Worm (Caenorhabditis elegans) whole organism, late embryonic: Measurements from ENCODE around the gene Y51B9A.5.

Experiments used
- F13H6.1 ChIP-seq: sonication (generic microtip); optimal IDR thresholded peaks from 2 replicates; lab custom pipeline; 2016; ENCODE audit warnings: missing genetic modification characterization, missing compliant biosample characterization
- K02D7.2 ChIP-seq: sonication (generic microtip); optimal IDR thresholded peaks from 2 replicates; lab custom pipeline; 2017; ENCODE audit warnings: mild to moderate bottlenecking, missing genetic modification characterization, missing compliant biosample characterization
- ama-1 ChIP-seq: fragments of 150-350 bp; optimal IDR thresholded peaks from 2 replicates; lab custom pipeline; 2014
- ceh-30 ChIP-seq: fragments of 150-350 bp; optimal IDR thresholded peaks from 2 replicates; lab custom pipeline; 2014; ENCODE audit warnings: missing biosample characterization, missing genetic modification characterization
- ceh-34 ChIP-seq: sonication (generic microtip); optimal IDR thresholded peaks from 2 replicates; lab custom pipeline; 2016; ENCODE audit warnings: mild to moderate bottlenecking, missing genetic modification characterization, missing compliant biosample characterization
- che-1 ChIP-seq: sonication (generic microtip); optimal IDR thresholded peaks from 2 replicates; lab custom pipeline; 2016; ENCODE audit warnings: mild to moderate bottlenecking, missing genetic modification characterization, missing compliant biosample characterization
- dmd-4 ChIP-seq: sonication (generic microtip); optimal IDR thresholded peaks from 2 replicates; lab custom pipeline; 2016; ENCODE audit warnings: borderline replicate concordance, missing genetic modification characterization, missing compliant biosample characterization
- hlh-15 ChIP-seq: sonication (generic microtip); optimal IDR thresholded peaks from 2 replicates; lab custom pipeline; 2016; ENCODE audit warnings: missing genetic modification characterization, missing compliant biosample characterization
- lim-6 ChIP-seq: sonication (generic microtip); optimal IDR thresholded peaks from 2 replicates; lab custom pipeline; 2016; ENCODE audit warnings: missing genetic modification characterization, missing compliant biosample characterization
- pag-3 ChIP-seq: sonication (generic microtip); optimal IDR thresholded peaks from 2 replicates; lab custom pipeline; 2016; ENCODE audit warnings: missing compliant biosample characterization, missing genetic modification characterization, borderline replicate concordance
- pha-4 ChIP-seq: fragments of 150-350 bp; optimal IDR thresholded peaks from 2 replicates; lab custom pipeline; 2018; ENCODE audit warnings: missing biosample characterization, missing genetic modification reagents, missing genetic modification characterization
- sdc-2 ChIP-seq: sonication (generic microtip); optimal IDR thresholded peaks from 2 replicates; lab custom pipeline; 2016; ENCODE audit warnings: missing genotype, missing genetic modification characterization, missing compliant biosample characterization
- unc-42 ChIP-seq: sonication (generic microtip); optimal IDR thresholded peaks from 2 replicates; lab custom pipeline; 2016; ENCODE audit warnings: missing genotype, missing genetic modification characterization, missing compliant biosample characterization
- ztf-16 ChIP-seq: sonication (generic microtip); optimal IDR thresholded peaks from 2 replicates; lab custom pipeline; 2017; ENCODE audit warnings: missing genetic modification characterization, missing compliant biosample characterization

DNA sequence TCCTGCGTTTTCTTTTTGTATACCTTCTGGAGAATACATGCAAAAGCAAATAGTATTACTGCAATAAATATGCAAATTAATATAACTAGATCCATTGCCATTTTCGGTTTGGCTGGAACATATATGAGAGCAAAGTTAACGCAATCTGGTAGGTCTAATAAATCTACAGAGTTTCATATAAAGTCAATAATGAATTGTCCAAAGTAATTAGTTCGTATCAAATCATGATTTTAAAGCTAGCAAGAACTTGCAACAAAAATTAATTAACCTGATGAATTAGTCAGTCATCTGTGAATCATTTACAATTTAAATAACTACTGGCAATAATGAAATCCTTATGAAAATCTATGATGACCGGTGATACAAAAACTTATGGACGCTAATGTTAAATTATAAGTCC, 41.4 kb downstream of the Y51B9A.5 start, which contains the start of gene R09D1.13:
- TF ChIP-seq ceh-30 (tag; lab: Kevin White, UChicago) (no peak), pag-3 (tag; lab: Kevin White, UChicago) (no peak), unc-42 (tag; lab: Kevin White, UChicago) (no peak), dmd-4 (tag; lab: Kevin White, UChicago) (no peak), sdc-2 (tag; lab: Kevin White, UChicago) (no peak), K02D7.2 (no peak), ama-1 (no peak), ceh-34 (tag; lab: Kevin White, UChicago) (no peak), pha-4 (tag; lab: Kevin White, UChicago) (no peak), hlh-15 (tag; lab: Kevin White, UChicago) (no peak), che-1 (no peak), F13H6.1 (tag; lab: Kevin White, UChicago) (no peak), lim-6 (tag; lab: Kevin White, UChicago) (no peak), ztf-16 (no peak)
